Fruit fly (Drosophila melanogaster) whole organism, pupa: Measurements from ENCODE around the gene kay.

Source experiments
- CG10348 ChIP-seq: fragments of 200-800 bp; sonication (Bioruptor generic); IDR thresholded peaks from 2 replicates; pipeline ENCODE4 v1.3.6; 2022; ENCODE audit warnings: missing biosample characterization, missing genetic modification characterization
- CG13204 ChIP-seq: fragments of 200-800 bp; sonication (Bioruptor generic); optimal IDR thresholded peaks from 2 replicates; lab custom pipeline; 2018; ENCODE audit warnings: missing biosample characterization, mild to moderate bottlenecking, missing genetic modification characterization, moderate library complexity
- CG15710 ChIP-seq: fragments of 200-800 bp; sonication (Bioruptor generic); optimal IDR thresholded peaks from 2 replicates; lab custom pipeline; 2018; ENCODE audit warnings: missing biosample characterization, mild to moderate bottlenecking, missing genetic modification characterization, moderate library complexity
- CG34367 ChIP-seq: fragments of 200-800 bp; sonication (Bioruptor generic); optimal IDR thresholded peaks from 2 replicates; lab custom pipeline; 2018; ENCODE audit warnings: missing biosample characterization, mild to moderate bottlenecking, missing genetic modification characterization
- Pif1B ChIP-seq: fragments of 200-800 bp; sonication (Bioruptor generic); optimal IDR thresholded peaks from 3 replicates; lab custom pipeline; 2016; ENCODE audit warnings: missing biosample characterization, missing genetic modification characterization
- Snoo ChIP-seq: fragments of 200-800 bp; sonication (Bioruptor generic); optimal IDR thresholded peaks from 3 replicates; lab custom pipeline; 2017; ENCODE audit warnings: missing biosample characterization, mild to moderate bottlenecking, missing genetic modification characterization, inconsistent platforms
- gl ChIP-seq: fragments of 200-800 bp; sonication (Bioruptor generic); optimal IDR thresholded peaks from 2 replicates; lab custom pipeline; 2018; ENCODE audit warnings: missing biosample characterization, mild to moderate bottlenecking, missing genetic modification characterization
- rn ChIP-seq: fragments of 200-800 bp; sonication (Bioruptor generic); IDR thresholded peaks from 2 replicates; pipeline ENCODE4 v1.3.6; 2022; ENCODE audit warnings: missing biosample characterization, missing genetic modification characterization

dm6 chr3R:29726277-29726676 is 39.5 kb upstream of the kay start:
- TF ChIP-seq CG13204 = no peak
- no peak for TF ChIP-seq CG15710 (tag; lab: Kevin White, UChicago)
- TF ChIP-seq Pif1B = no peak
- TF ChIP-seq gl = no peak
- no peak for TF ChIP-seq CG10348 (GFP tag; lab: Robert Waterston, UW)
- no peak for TF ChIP-seq Snoo (tag; lab: Kevin White, UChicago)
- TF ChIP-seq rn (GFP tag; lab: Robert Waterston, UW) = no peak
- no peak for TF ChIP-seq CG34367 (tag; lab: Kevin White, UChicago)
